Worm (Caenorhabditis elegans) whole organism, L2 larva: ENCODE results near the gene C35C5.8.

ENCODE experiments used
- C34F6.9 ChIP-seq: fragments of 150-350 bp; optimal IDR thresholded peaks from 2 replicates; lab custom pipeline; 2014; ENCODE audit warnings: missing biosample characterization, missing genetic modification characterization
- F13H6.1 ChIP-seq: sonication (generic microtip); optimal IDR thresholded peaks from 2 replicates; lab custom pipeline; 2016; ENCODE audit warnings: missing genetic modification characterization, missing compliant biosample characterization
- R02D3.7 ChIP-seq: fragments of 150-350 bp; optimal IDR thresholded peaks from 2 replicates; lab custom pipeline; 2014; ENCODE audit warnings: missing biosample characterization, missing genetic modification characterization
- Y55F3AM.14 ChIP-seq: fragments of 200-800 bp; sonication (Bioruptor generic); optimal IDR thresholded peaks from 2 replicates; lab custom pipeline; 2018; ENCODE audit warnings: mild to moderate bottlenecking, missing genetic modification characterization, missing compliant biosample characterization
- ZK546.5 ChIP-seq: sonication (generic microtip); optimal IDR thresholded peaks from 2 replicates; lab custom pipeline; 2017; ENCODE audit warnings: missing biosample characterization, missing genetic modification characterization
- alr-1 ChIP-seq: fragments of 150-350 bp; optimal IDR thresholded peaks from 2 replicates; lab custom pipeline; 2014; ENCODE audit warnings: missing biosample characterization, missing genetic modification characterization
- aly-2 ChIP-seq: fragments of 150-350 bp; optimal IDR thresholded peaks from 2 replicates; lab custom pipeline; 2014; ENCODE audit warnings: missing biosample characterization, missing genetic modification characterization
- ama-1 ChIP-seq: fragments of 150-350 bp; optimal IDR thresholded peaks from 2 replicates; lab custom pipeline; 2018; ENCODE audit warnings: inconsistent platforms
- ceh-82 ChIP-seq: fragments of 150-350 bp; optimal IDR thresholded peaks from 2 replicates; lab custom pipeline; 2014; ENCODE audit warnings: missing biosample characterization, missing genetic modification characterization
- crh-2 ChIP-seq: sonication (generic microtip); optimal IDR thresholded peaks from 2 replicates; lab custom pipeline; 2017; ENCODE audit warnings: missing biosample characterization, missing genetic modification characterization
- dmd-4 ChIP-seq: sonication (generic microtip); optimal IDR thresholded peaks from 2 replicates; lab custom pipeline; 2017; ENCODE audit warnings: missing biosample characterization, missing genetic modification characterization
- egl-27 ChIP-seq: sonication (generic microtip); optimal IDR thresholded peaks from 3 replicates; lab custom pipeline; 2017; ENCODE audit warnings: missing biosample characterization, missing genetic modification reagents, missing genetic modification characterization
- elt-1 ChIP-seq: fragments of 150-350 bp; optimal IDR thresholded peaks from 2 replicates; lab custom pipeline; 2014; ENCODE audit warnings: missing biosample characterization, missing genetic modification characterization
- fos-1 ChIP-seq: fragments of 150-350 bp; optimal IDR thresholded peaks from 2 replicates; lab custom pipeline; 2014; ENCODE audit warnings: missing biosample characterization, missing genetic modification characterization
- gmeb-1 ChIP-seq: fragments of 150-350 bp; optimal IDR thresholded peaks from 2 replicates; lab custom pipeline; 2014; ENCODE audit warnings: missing biosample characterization, missing genetic modification characterization
- lin-13 ChIP-seq: fragments of 150-350 bp; optimal IDR thresholded peaks from 2 replicates; lab custom pipeline; 2014; ENCODE audit warnings: missing biosample characterization, missing genetic modification reagents, missing genetic modification characterization
- lsy-2 ChIP-seq, 2 experiments: fragments of 150-350 bp in 1 of 2; sonication (generic microtip) in 1 of 2; optimal IDR thresholded peaks; 2 replicates each; lab custom pipeline; 2014 to 2017; ENCODE audit warnings: missing biosample characterization in 2 of 2, missing genetic modification characterization in 2 of 2
- mab-5 ChIP-seq: fragments of 150-350 bp; optimal IDR thresholded peaks from 2 replicates; lab custom pipeline; 2014; ENCODE audit warnings: missing biosample characterization, missing genetic modification characterization
- mbf-1 ChIP-seq: sonication (generic microtip); optimal IDR thresholded peaks from 2 replicates; lab custom pipeline; 2017; ENCODE audit warnings: missing biosample characterization, missing genetic modification characterization
- mdl-1 ChIP-seq, 2 experiments: fragments of 150-350 bp in 1 of 2; sonication (generic microtip) in 1 of 2; optimal IDR thresholded peaks; 2 replicates each; lab custom pipeline; 2017; ENCODE audit warnings: missing biosample characterization in 2 of 2, missing genetic modification characterization in 2 of 2
- nhr-10 ChIP-seq: sonication (generic microtip); optimal IDR thresholded peaks from 2 replicates; lab custom pipeline; 2017; ENCODE audit warnings: missing biosample characterization, missing genetic modification characterization
- nhr-12 ChIP-seq: fragments of 150-350 bp; optimal IDR thresholded peaks from 2 replicates; lab custom pipeline; 2014; ENCODE audit warnings: missing biosample characterization, missing genetic modification characterization
- nhr-129 ChIP-seq: fragments of 150-350 bp; optimal IDR thresholded peaks from 2 replicates; lab custom pipeline; 2014; ENCODE audit warnings: missing biosample characterization, missing genetic modification characterization
- nhr-21 ChIP-seq: fragments of 150-350 bp; optimal IDR thresholded peaks from 2 replicates; lab custom pipeline; 2014; ENCODE audit warnings: missing biosample characterization, missing genetic modification characterization
- nhr-23 ChIP-seq: fragments of 150-350 bp; optimal IDR thresholded peaks from 2 replicates; lab custom pipeline; 2014; ENCODE audit warnings: missing biosample characterization, missing genetic modification reagents, missing genetic modification characterization
- nhr-237 ChIP-seq: fragments of 150-350 bp; optimal IDR thresholded peaks from 2 replicates; lab custom pipeline; 2014; ENCODE audit warnings: missing biosample characterization, missing genetic modification characterization
- nhr-25 ChIP-seq: fragments of 150-350 bp; sonication (generic microtip); optimal IDR thresholded peaks from 3 replicates; lab custom pipeline; 2014; ENCODE audit warnings: missing biosample characterization, missing genetic modification characterization
- nhr-6 ChIP-seq: fragments of 150-350 bp; optimal IDR thresholded peaks from 2 replicates; lab custom pipeline; 2014; ENCODE audit warnings: missing biosample characterization, missing genetic modification characterization
- nhr-77 ChIP-seq: fragments of 150-350 bp; optimal IDR thresholded peaks from 2 replicates; lab custom pipeline; 2014; ENCODE audit warnings: missing biosample characterization, missing genetic modification characterization
- peb-1 ChIP-seq: fragments of 150-350 bp; optimal IDR thresholded peaks from 2 replicates; lab custom pipeline; 2014; ENCODE audit warnings: missing biosample characterization, missing genetic modification characterization
- sem-4 ChIP-seq: fragments of 150-350 bp; optimal IDR thresholded peaks from 2 replicates; lab custom pipeline; 2014; ENCODE audit warnings: missing biosample characterization, missing genetic modification reagents, missing genetic modification characterization
- skn-1 ChIP-seq: sonication (generic microtip); optimal IDR thresholded peaks from 2 replicates; lab custom pipeline; 2017; ENCODE audit warnings: missing biosample characterization, missing genetic modification characterization
- sma-3 ChIP-seq: sonication (generic microtip); optimal IDR thresholded peaks from 2 replicates; lab custom pipeline; 2016; ENCODE audit warnings: missing genetic modification reagents, missing genetic modification characterization, missing compliant biosample characterization
- sma-9 ChIP-seq, 2 experiments: fragments of 150-350 bp in 1 of 2; sonication (generic microtip) in 1 of 2; optimal IDR thresholded peaks; 2 replicates each; lab custom pipeline; 2014 to 2016; ENCODE audit warnings: missing genetic modification characterization in 2 of 2, mild to moderate bottlenecking in 1 of 2, missing biosample characterization in 1 of 2, missing compliant biosample characterization in 1 of 2, missing genetic modification reagents in 1 of 2, moderate library complexity in 1 of 2
- zag-1 ChIP-seq: fragments of 150-350 bp; optimal IDR thresholded peaks from 2 replicates; lab custom pipeline; 2014; ENCODE audit warnings: missing biosample characterization, missing genetic modification characterization
- ztf-1 ChIP-seq: fragments of 200-800 bp; sonication (Bioruptor generic); conservative IDR thresholded peaks from 2 replicates; pipeline ENCODE4 v1.3.6; 2022; ENCODE audit warnings: missing genetic modification characterization, missing compliant biosample characterization
- ztf-4 ChIP-seq: fragments of 150-350 bp; optimal IDR thresholded peaks from 2 replicates; lab custom pipeline; 2014; ENCODE audit warnings: missing biosample characterization, missing genetic modification characterization

The C35C5.8 gene

ce11 chrX:11498871-11499270 lies 34.5 kb upstream of the C35C5.8 start:
- TF ChIP-seq sma-3 (no peak), fos-1 (peak; percentile 52), crh-2 (tag; lab: Kevin White, UChicago) (peak; percentile 24)
- TF ChIP-seq, all 48 proteins: peak for 2

- TF ChIP-seq fos-1 (peak; percentile 55), ZK546.5 (tag; lab: Kevin White, UChicago) (no peak), nhr-77 (tag; lab: Kevin White, UChicago) (no peak)
Measured at ce11 chrX:11499738-11500137, 33.7 kb upstream of the C35C5.8 start, which contains the start of gene T25C12.3. T25C12.3 (minus strand) TSS chrX:11499999.

ce11 chrX:11500589-11500988 lies 32.8 kb upstream of the C35C5.8 start:
- no peak for TF ChIP-seq mdl-1 (tag; optimal IDR thresholded peaks at IDR 0.05; lab: Kevin White, UChicago)
- TF ChIP-seq crh-2 (tag; lab: Kevin White, UChicago), result peak; percentile 34
- peak; percentile 79 for TF ChIP-seq fos-1

- no peak for TF ChIP-seq mbf-1 (tag; lab: Kevin White, UChicago)
- TF ChIP-seq zag-1 (tag; lab: Kevin White, UChicago), result no peak
- no peak for TF ChIP-seq F13H6.1 (tag; lab: Kevin White, UChicago)
- TF ChIP-seq nhr-6 (tag; lab: Kevin White, UChicago), result no peak
- TF ChIP-seq, all 48 proteins: peak for 0
Measured at ce11 chrX:11501967-11502366, 31.4 kb upstream of the C35C5.8 start, which contains the start of gene F29G6.1. F29G6.1 (plus strand) TSS chrX:11502267.

DNA sequence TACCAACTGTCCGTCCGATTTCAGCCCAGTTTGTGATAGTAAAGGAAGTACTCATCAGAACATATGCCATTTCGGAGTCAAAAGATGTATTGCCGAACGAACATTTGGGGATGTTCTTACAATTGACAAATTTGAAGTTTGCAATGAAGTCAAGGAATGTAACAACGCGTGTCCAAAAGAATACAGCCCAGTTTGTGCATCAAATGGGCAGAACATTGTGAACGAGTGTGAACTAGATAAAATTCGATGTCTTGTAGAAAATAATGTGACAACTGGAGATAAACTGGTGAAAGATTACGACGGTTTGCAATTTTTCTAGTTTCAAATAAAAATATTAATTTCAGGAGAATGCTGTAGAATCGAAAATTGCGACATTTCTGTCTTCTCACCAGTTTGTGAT lies 25.6 kb upstream of the C35C5.8 start:
- TF ChIP-seq nhr-129 (no peak), dmd-4 (tag; lab: Kevin White, UChicago) (no peak), nhr-23 (tag; lab: Kevin White, UChicago) (no peak), Y55F3AM.14 (no peak), nhr-21 (tag; lab: Kevin White, UChicago) (no peak), mdl-1 (tag; optimal IDR thresholded peaks at IDR 0.05; lab: Kevin White, UChicago) (no peak), R02D3.7 (tag; lab: Kevin White, UChicago) (no peak), nhr-25 (tag; lab: Kevin White, UChicago) (no peak), egl-27 (tag; lab: Kevin White, UChicago) (no peak)

DNA sequence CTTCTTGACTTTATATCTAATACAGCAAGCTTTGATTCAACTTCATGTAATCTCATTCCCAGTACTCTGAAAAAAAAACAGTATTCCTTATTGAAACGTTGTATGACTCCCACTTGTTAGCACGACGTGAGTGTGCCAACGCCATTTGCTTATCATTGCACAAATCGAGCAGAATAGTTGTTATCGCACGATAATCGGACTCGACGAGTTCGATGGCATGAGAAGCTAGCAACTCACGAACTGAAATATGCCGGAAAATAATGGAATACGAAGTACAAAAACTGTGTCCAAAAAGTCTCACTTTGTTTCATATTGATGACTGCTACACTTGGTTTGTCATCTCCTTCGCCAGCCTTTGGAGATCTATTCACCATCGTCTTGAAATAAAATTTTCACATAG lies 23.8 kb upstream of the C35C5.8 start:
- TF ChIP-seq crh-2 (tag; lab: Kevin White, UChicago) (peak; percentile 47), gmeb-1 (no peak), fos-1 (peak; percentile 95)

DNA sequence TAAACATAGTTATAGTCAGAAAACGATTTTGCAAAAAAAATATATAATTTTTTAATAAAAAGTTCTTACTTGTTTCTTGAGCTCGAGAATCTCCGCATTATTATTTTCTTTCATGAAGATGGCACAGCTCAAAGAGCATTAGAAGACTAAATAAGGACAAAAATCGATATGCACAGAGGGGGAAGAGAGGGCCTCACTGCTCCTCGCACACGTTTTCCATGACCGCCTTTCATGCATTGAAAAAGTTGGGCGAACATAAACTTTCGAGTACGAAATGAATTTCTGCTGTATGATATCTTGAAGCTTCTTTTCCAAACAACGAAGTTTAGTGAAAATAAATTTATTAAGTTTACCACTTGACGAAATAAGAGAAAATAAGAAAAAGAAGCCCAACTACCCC lies 22.2 kb upstream of the C35C5.8 start, which contains the start of gene ccdc-149:
TSS of gene ccdc-149 (minus strand) at position 221 of the 400 bp plus-strand sequence.
- no peak for TF ChIP-seq F13H6.1 (tag; lab: Kevin White, UChicago)
- no peak for TF ChIP-seq aly-2 (tag; lab: Kevin White, UChicago)
- TF ChIP-seq zag-1 (tag; lab: Kevin White, UChicago), result no peak
- no peak for TF ChIP-seq ceh-82
- TF ChIP-seq alr-1 (tag; lab: Kevin White, UChicago), result no peak
- TF ChIP-seq peb-1 (tag; lab: Kevin White, UChicago), result no peak
- no peak for TF ChIP-seq mab-5 (tag; lab: Kevin White, UChicago)
- no peak for TF ChIP-seq fos-1
- no peak for TF ChIP-seq elt-1 (tag; lab: Kevin White, UChicago)
- no peak for TF ChIP-seq nhr-237 (tag; lab: Kevin White, UChicago)
- no peak for TF ChIP-seq nhr-10
- no peak for TF ChIP-seq nhr-6 (tag; lab: Kevin White, UChicago)
- no peak for TF ChIP-seq C34F6.9 (tag; lab: Kevin White, UChicago)
- TF ChIP-seq lin-13 (GFP tag; lab: Kevin White, UChicago), result no peak
- TF ChIP-seq, all 48 proteins: peak for 0

- TF ChIP-seq fos-1 (peak; percentile 97), mdl-1 (tag; optimal IDR thresholded peaks at IDR 0.05; lab: Kevin White, UChicago) (no peak), R02D3.7 (tag; lab: Kevin White, UChicago) (no peak), Y55F3AM.14 (no peak), nhr-237 (tag; lab: Kevin White, UChicago) (no peak), ztf-1 (GFP tag; lab: Robert Waterston, UW) (no peak), sem-4 (tag; lab: Kevin White, UChicago) (no peak), peb-1 (tag; lab: Kevin White, UChicago) (no peak), mbf-1 (tag; lab: Kevin White, UChicago) (no peak), zag-1 (tag; lab: Kevin White, UChicago) (no peak), F13H6.1 (tag; lab: Kevin White, UChicago) (peak; percentile 27), elt-1 (tag; lab: Kevin White, UChicago) (no peak), nhr-12 (no peak), lsy-2 (tag; optimal IDR thresholded peaks at IDR 0.05; lab: Kevin White, UChicago) (no peak), nhr-10 (no peak), ztf-4 (tag; lab: Kevin White, UChicago) (no peak), sma-9 (GFP tag; optimal IDR thresholded peaks at IDR 0.05; lab: Kevin White, UChicago) (peak; percentile 65), sma-9 (tag; optimal IDR thresholded peaks at IDR 0.05; lab: Kevin White, UChicago) (no peak), gmeb-1 (peak; percentile 12), skn-1 (tag; lab: Kevin White, UChicago) (peak; percentile 59), ama-1 (lab: Kevin White, UChicago) (no peak), crh-2 (tag; lab: Kevin White, UChicago) (peak; percentile 82)
Measured at ce11 chrX:11515381-11515780, 18.0 kb upstream of the C35C5.8 start.
